Fruit fly (Drosophila melanogaster): ENCODE results near the gene CG2225.

The CG2225 gene

dm6 chr2L:21658529-21659009 is 18.8 kb downstream of the CG2225 start, which contains the start of gene Cul2 (continued):
- TF ChIP-seq Hr38 (GFP tag; optimal IDR thresholded peaks at IDR 0.05) (no peak), acj6 (GFP tag; optimal IDR thresholded peaks at IDR 0.05) (no peak), CG34406 (GFP tag; optimal IDR thresholded peaks at IDR 0.05) (no peak), CG6854 (GFP tag; optimal IDR thresholded peaks at IDR 0.05) (no peak), CG31627 (GFP tag; optimal IDR thresholded peaks at IDR 0.05) (peak; percentile 64), CG3919 (GFP tag; optimal IDR thresholded peaks at IDR 0.05) (no peak), pdm3 (GFP tag; optimal IDR thresholded peaks at IDR 0.05) (no peak), OdsH (GFP tag; optimal IDR thresholded peaks at IDR 0.05) (peak; percentile 38), Sox15 (GFP tag; optimal IDR thresholded peaks at IDR 0.05) (peak; percentile 28), fd59A (GFP tag; optimal IDR thresholded peaks at IDR 0.05) (no peak), Ets21C (GFP tag; optimal IDR thresholded peaks at IDR 0.05) (peak; percentile 7), Eip75B (GFP tag; optimal IDR thresholded peaks at IDR 0.05) (no peak), CG16779 (tag; optimal IDR thresholded peaks at IDR 0.05) (no peak), Hr39 (GFP tag; optimal IDR thresholded peaks at IDR 0.05) (no peak), CG8319 (GFP tag; optimal IDR thresholded peaks at IDR 0.05) (no peak), Hr4 (GFP tag; optimal IDR thresholded peaks at IDR 0.05) (peak; percentile 59), svp (GFP tag) (no peak), esn (GFP tag; optimal IDR thresholded peaks at IDR 0.05) (peak; percentile 34), cyc (GFP tag; optimal IDR thresholded peaks at IDR 0.05) (peak; percentile 52), CG10631 (GFP tag; optimal IDR thresholded peaks at IDR 0.05) (peak; percentile 46), Blimp-1 (GFP tag; optimal IDR thresholded peaks at IDR 0.05) (no peak), Sox102F (GFP tag; optimal IDR thresholded peaks at IDR 0.05) (no peak), topi (GFP tag; optimal IDR thresholded peaks at IDR 0.05) (peak; percentile 32), dsx (GFP tag; optimal IDR thresholded peaks at IDR 0.05; ENCODE audit: poor library complexity, severe bottlenecking) (no peak), CG9139 (GFP tag; optimal IDR thresholded peaks at IDR 0.05) (no peak), CG32006 (GFP tag; optimal IDR thresholded peaks at IDR 0.05) (no peak), Eip93F (GFP tag; optimal IDR thresholded peaks at IDR 0.05) (no peak), CG8632 (GFP tag; optimal IDR thresholded peaks at IDR 0.05) (peak; percentile 21), CG6163 (GFP tag; IDR thresholded peaks at IDR 0.05) (no peak), spab (GFP tag; optimal IDR thresholded peaks at IDR 0.05) (no peak), fkh (GFP tag; optimal IDR thresholded peaks at IDR 0.05) (no peak), CG10669 (GFP tag; optimal IDR thresholded peaks at IDR 0.05) (no peak), CG6808 (GFP tag; optimal IDR thresholded peaks at IDR 0.05) (no peak), CG6276 (GFP tag; optimal IDR thresholded peaks at IDR 0.05) (no peak), Lpt (GFP tag; optimal IDR thresholded peaks at IDR 0.05) (no peak), CG11294 (GFP tag; IDR thresholded peaks at IDR 0.05) (no peak), lz (GFP tag; optimal IDR thresholded peaks at IDR 0.05) (peak; percentile 41), Sox14 (GFP tag; optimal IDR thresholded peaks at IDR 0.05) (peak; percentile 69)

- no peak for TF ChIP-seq CG10669 (GFP tag; optimal IDR thresholded peaks at IDR 0.05)
- peak; percentile 60 for TF ChIP-seq CG10631 (GFP tag; optimal IDR thresholded peaks at IDR 0.05)
- TF ChIP-seq CG8319 (GFP tag; optimal IDR thresholded peaks at IDR 0.05) = no peak
- TF ChIP-seq vri (GFP tag; optimal IDR thresholded peaks at IDR 0.05) = no peak
- TF ChIP-seq fd59A (GFP tag; optimal IDR thresholded peaks at IDR 0.05) = no peak
- TF ChIP-seq CG4318 (GFP tag; optimal IDR thresholded peaks at IDR 0.05) = peak; percentile 6
- TF ChIP-seq CG16779 (tag; optimal IDR thresholded peaks at IDR 0.05) = no peak
- TF ChIP-seq Met (GFP tag; optimal IDR thresholded peaks at IDR 0.05) = peak; percentile 48
- peak; percentile 60 for TF ChIP-seq CG31627 (GFP tag; optimal IDR thresholded peaks at IDR 0.05)
- peak; percentile 62 for TF ChIP-seq lz (GFP tag; optimal IDR thresholded peaks at IDR 0.05)
- peak; percentile 47 for TF ChIP-seq acj6 (GFP tag; optimal IDR thresholded peaks at IDR 0.05)
- peak; percentile 13 for TF ChIP-seq CG8632 (GFP tag; optimal IDR thresholded peaks at IDR 0.05)
- TF ChIP-seq CG3032 (tag; optimal IDR thresholded peaks at IDR 0.05) = peak; percentile 51
- TF ChIP-seq CG7368 (GFP tag; optimal IDR thresholded peaks at IDR 0.05) = no peak
- peak; percentile 58 for TF ChIP-seq pdm3 (GFP tag; optimal IDR thresholded peaks at IDR 0.05)
- TF ChIP-seq dac (GFP tag; optimal IDR thresholded peaks at IDR 0.05) = peak; percentile 9
- peak; percentile 35 for TF ChIP-seq topi (GFP tag; optimal IDR thresholded peaks at IDR 0.05)
- peak; percentile 23 for TF ChIP-seq Sox15 (GFP tag; optimal IDR thresholded peaks at IDR 0.05)
- TF ChIP-seq CG3919 (GFP tag; optimal IDR thresholded peaks at IDR 0.05) = no peak
- TF ChIP-seq spab (GFP tag; optimal IDR thresholded peaks at IDR 0.05) = no peak
- TF ChIP-seq CG8119 (GFP tag; IDR thresholded peaks at IDR 0.05) = no peak
- TF ChIP-seq Sox102F (GFP tag; optimal IDR thresholded peaks at IDR 0.05) = peak; percentile 31
- peak; percentile 63 for TF ChIP-seq esn (GFP tag; optimal IDR thresholded peaks at IDR 0.05)
- TF ChIP-seq Hr39 (GFP tag; optimal IDR thresholded peaks at IDR 0.05) = peak; percentile 59
- no peak for TF ChIP-seq CG6276 (GFP tag; optimal IDR thresholded peaks at IDR 0.05)
- TF ChIP-seq svp (GFP tag) = peak; percentile 82
- no peak for TF ChIP-seq CG9139 (GFP tag; optimal IDR thresholded peaks at IDR 0.05)
- peak; percentile 44 for TF ChIP-seq Ets96B (tag; optimal IDR thresholded peaks at IDR 0.05)
- peak; percentile 65 for TF ChIP-seq Hr4 (GFP tag; optimal IDR thresholded peaks at IDR 0.05)
- TF ChIP-seq CG11902 (GFP tag; optimal IDR thresholded peaks at IDR 0.05) = peak; percentile 20
- TF ChIP-seq OdsH (GFP tag; optimal IDR thresholded peaks at IDR 0.05) = peak; percentile 47
- peak; percentile 47 for TF ChIP-seq Smox (GFP tag; optimal IDR thresholded peaks at IDR 0.05)
Observed at dm6 chr2L:21657426-21657825, 19.9 kb downstream of the CG2225 start.
